Worm (Caenorhabditis elegans) whole organism, late embryonic: ENCODE results near the gene str-177.
A peak's percentile ranks its signal among the peaks of the same experiment; 100 is the strongest.

Source experiments
- C08G9.2 ChIP-seq: sonication (generic microtip); optimal IDR thresholded peaks from 2 replicates; lab custom pipeline; 2016; ENCODE audit warnings: mild to moderate bottlenecking, missing genetic modification characterization, moderate library complexity, missing compliant biosample characterization
- C38D4.7 ChIP-seq: fragments of 200-800 bp; sonication (Bioruptor generic); optimal IDR thresholded peaks from 2 replicates; lab custom pipeline; 2018; ENCODE audit warnings: mild to moderate bottlenecking, missing genetic modification characterization, moderate library complexity, missing compliant biosample characterization
- F13H6.1 ChIP-seq: sonication (generic microtip); optimal IDR thresholded peaks from 2 replicates; lab custom pipeline; 2016; ENCODE audit warnings: missing genetic modification characterization, missing compliant biosample characterization
- K09A11.1 ChIP-seq: sonication (generic microtip); optimal IDR thresholded peaks from 2 replicates; lab custom pipeline; 2017; ENCODE audit warnings: antibody characterized with exemption, mild to moderate bottlenecking, missing genetic modification characterization, missing compliant biosample characterization; ENCODE audit not compliant: insufficient read depth
- T23F11.4 ChIP-seq: fragments of 200-800 bp; sonication (Bioruptor generic); optimal IDR thresholded peaks from 2 replicates; lab custom pipeline; 2018; ENCODE audit warnings: mild to moderate bottlenecking, missing genetic modification characterization, missing compliant biosample characterization
- Y22D7AL.16 ChIP-seq: sonication (generic microtip); optimal IDR thresholded peaks from 2 replicates; lab custom pipeline; 2016; ENCODE audit warnings: missing genetic modification characterization, missing compliant biosample characterization
- ceh-14 ChIP-seq: sonication (generic microtip); optimal IDR thresholded peaks from 2 replicates; lab custom pipeline; 2016; ENCODE audit warnings: missing genotype, missing genetic modification characterization, missing compliant biosample characterization
- ceh-18 ChIP-seq: sonication (generic microtip); optimal IDR thresholded peaks from 2 replicates; lab custom pipeline; 2016; ENCODE audit warnings: missing genetic modification characterization, missing compliant biosample characterization
- ceh-2 ChIP-seq: sonication (generic microtip); optimal IDR thresholded peaks from 2 replicates; lab custom pipeline; 2016; ENCODE audit warnings: missing genotype, missing genetic modification characterization, missing compliant biosample characterization
- ceh-22 ChIP-seq: sonication (generic microtip); optimal IDR thresholded peaks from 2 replicates; lab custom pipeline; 2017; ENCODE audit warnings: missing biosample characterization, missing genetic modification characterization
- ceh-30 ChIP-seq: fragments of 150-350 bp; optimal IDR thresholded peaks from 2 replicates; lab custom pipeline; 2014; ENCODE audit warnings: missing biosample characterization, missing genetic modification characterization
- ceh-34 ChIP-seq: sonication (generic microtip); optimal IDR thresholded peaks from 2 replicates; lab custom pipeline; 2016; ENCODE audit warnings: mild to moderate bottlenecking, missing genetic modification characterization, missing compliant biosample characterization
- ceh-45 ChIP-seq: fragments of 200-800 bp; sonication (Bioruptor generic); IDR thresholded peaks from 2 replicates; pipeline ENCODE4 v1.3.6; 2022; ENCODE audit warnings: missing genetic modification reagents, missing genetic modification characterization, missing compliant biosample characterization
- ceh-48 ChIP-seq: sonication (generic microtip); optimal IDR thresholded peaks from 2 replicates; lab custom pipeline; 2016; ENCODE audit warnings: missing genetic modification characterization, inconsistent platforms, missing compliant biosample characterization
- che-1 ChIP-seq: sonication (generic microtip); optimal IDR thresholded peaks from 2 replicates; lab custom pipeline; 2016; ENCODE audit warnings: mild to moderate bottlenecking, missing genetic modification characterization, missing compliant biosample characterization
- dve-1 ChIP-seq: sonication (generic microtip); optimal IDR thresholded peaks from 2 replicates; lab custom pipeline; 2017; ENCODE audit warnings: antibody characterized with exemption, mild to moderate bottlenecking, missing genetic modification characterization, missing compliant biosample characterization
- elt-2 ChIP-seq: sonication (generic microtip); optimal IDR thresholded peaks from 2 replicates; lab custom pipeline; 2016; ENCODE audit warnings: missing genetic modification reagents, missing genetic modification characterization, missing compliant biosample characterization
- fax-1 ChIP-seq: sonication (generic microtip); optimal IDR thresholded peaks from 2 replicates; lab custom pipeline; 2016; ENCODE audit warnings: missing genotype, missing genetic modification characterization, missing compliant biosample characterization
- fkh-6 ChIP-seq: sonication (generic microtip); optimal IDR thresholded peaks from 2 replicates; lab custom pipeline; 2016; ENCODE audit warnings: missing genetic modification characterization, missing compliant biosample characterization
- gmeb-2 ChIP-seq: sonication (generic microtip); optimal IDR thresholded peaks from 2 replicates; lab custom pipeline; 2016; ENCODE audit warnings: missing genetic modification characterization, inconsistent platforms, missing compliant biosample characterization
- hlh-13 ChIP-seq: fragments of 200-800 bp; sonication (Bioruptor generic); optimal IDR thresholded peaks from 2 replicates; lab custom pipeline; 2018; ENCODE audit warnings: mild to moderate bottlenecking, missing genetic modification characterization, missing compliant biosample characterization
- hlh-15 ChIP-seq: sonication (generic microtip); optimal IDR thresholded peaks from 2 replicates; lab custom pipeline; 2016; ENCODE audit warnings: missing genetic modification characterization, missing compliant biosample characterization
- hlh-6 ChIP-seq: sonication (generic microtip); optimal IDR thresholded peaks from 2 replicates; lab custom pipeline; 2016; ENCODE audit warnings: missing genotype, missing genetic modification characterization, missing compliant biosample characterization
- hlh-8 ChIP-seq: sonication (generic microtip); optimal IDR thresholded peaks from 2 replicates; lab custom pipeline; 2016; ENCODE audit warnings: missing genotype, missing genetic modification characterization, missing compliant biosample characterization
- lin-11 ChIP-seq: fragments of 200-800 bp; sonication (Bioruptor generic); optimal IDR thresholded peaks from 2 replicates; lab custom pipeline; 2018; ENCODE audit warnings: mild to moderate bottlenecking, missing genetic modification characterization, missing compliant biosample characterization
- madf-2 ChIP-seq: sonication (generic microtip); optimal IDR thresholded peaks from 2 replicates; lab custom pipeline; 2017; ENCODE audit warnings: missing genetic modification characterization, missing compliant biosample characterization
- nfya-1 ChIP-seq: sonication (generic microtip); optimal IDR thresholded peaks from 2 replicates; lab custom pipeline; 2017; ENCODE audit warnings: missing genetic modification characterization, mild to moderate bottlenecking, missing compliant biosample characterization, antibody characterized with exemption, moderate library complexity
- nhr-11 ChIP-seq: fragments of 150-350 bp; optimal IDR thresholded peaks from 2 replicates; lab custom pipeline; 2014; ENCODE audit warnings: missing biosample characterization, missing genetic modification characterization
- npax-4 ChIP-seq: sonication (generic microtip); optimal IDR thresholded peaks from 2 replicates; lab custom pipeline; 2016; ENCODE audit warnings: missing genetic modification characterization, missing compliant biosample characterization
- odd-2 ChIP-seq: sonication (generic microtip); optimal IDR thresholded peaks from 2 replicates; lab custom pipeline; 2017; ENCODE audit warnings: antibody characterized with exemption, mild to moderate bottlenecking, missing genetic modification characterization, missing compliant biosample characterization
- pax-1 ChIP-seq: fragments of 150-350 bp; optimal IDR thresholded peaks from 2 replicates; lab custom pipeline; 2014; ENCODE audit warnings: missing biosample characterization, missing genetic modification characterization
- pha-2 ChIP-seq: sonication (generic microtip); optimal IDR thresholded peaks from 2 replicates; lab custom pipeline; 2017; ENCODE audit warnings: mild to moderate bottlenecking, missing genetic modification characterization, missing compliant biosample characterization
- pha-4 ChIP-seq: fragments of 150-350 bp; optimal IDR thresholded peaks from 2 replicates; lab custom pipeline; 2018; ENCODE audit warnings: missing biosample characterization, missing genetic modification reagents, missing genetic modification characterization
- pqm-1 ChIP-seq: sonication (generic microtip); optimal IDR thresholded peaks from 2 replicates; lab custom pipeline; 2016; ENCODE audit warnings: missing genetic modification characterization, missing compliant biosample characterization
- ref-2 ChIP-seq: sonication (generic microtip); optimal IDR thresholded peaks from 2 replicates; lab custom pipeline; 2016; ENCODE audit warnings: missing genetic modification characterization, missing compliant biosample characterization
- sdc-2 ChIP-seq: sonication (generic microtip); optimal IDR thresholded peaks from 2 replicates; lab custom pipeline; 2016; ENCODE audit warnings: missing genotype, missing genetic modification characterization, missing compliant biosample characterization
- syd-9 ChIP-seq: sonication (generic microtip); optimal IDR thresholded peaks from 2 replicates; lab custom pipeline; 2016; ENCODE audit warnings: mild to moderate bottlenecking, missing genetic modification characterization, moderate library complexity, missing compliant biosample characterization
- tbx-2 ChIP-seq: sonication (generic microtip); optimal IDR thresholded peaks from 2 replicates; lab custom pipeline; 2016; ENCODE audit warnings: missing genetic modification characterization, missing compliant biosample characterization
- tbx-7 ChIP-seq: sonication (generic microtip); optimal IDR thresholded peaks from 2 replicates; lab custom pipeline; 2016; ENCODE audit warnings: missing genotype, missing genetic modification characterization, missing compliant biosample characterization
- ttx-3 ChIP-seq: sonication (generic microtip); optimal IDR thresholded peaks from 2 replicates; lab custom pipeline; 2016; ENCODE audit warnings: missing genetic modification reagents, missing genetic modification characterization, missing compliant biosample characterization
- unc-42 ChIP-seq: sonication (generic microtip); optimal IDR thresholded peaks from 2 replicates; lab custom pipeline; 2016; ENCODE audit warnings: missing genotype, missing genetic modification characterization, missing compliant biosample characterization
- zip-5 ChIP-seq: sonication (generic microtip); optimal IDR thresholded peaks from 2 replicates; lab custom pipeline; 2016; ENCODE audit warnings: missing genetic modification characterization, missing compliant biosample characterization
- ztf-16 ChIP-seq: sonication (generic microtip); optimal IDR thresholded peaks from 2 replicates; lab custom pipeline; 2017; ENCODE audit warnings: missing genetic modification characterization, missing compliant biosample characterization

str-177 gene

DNA sequence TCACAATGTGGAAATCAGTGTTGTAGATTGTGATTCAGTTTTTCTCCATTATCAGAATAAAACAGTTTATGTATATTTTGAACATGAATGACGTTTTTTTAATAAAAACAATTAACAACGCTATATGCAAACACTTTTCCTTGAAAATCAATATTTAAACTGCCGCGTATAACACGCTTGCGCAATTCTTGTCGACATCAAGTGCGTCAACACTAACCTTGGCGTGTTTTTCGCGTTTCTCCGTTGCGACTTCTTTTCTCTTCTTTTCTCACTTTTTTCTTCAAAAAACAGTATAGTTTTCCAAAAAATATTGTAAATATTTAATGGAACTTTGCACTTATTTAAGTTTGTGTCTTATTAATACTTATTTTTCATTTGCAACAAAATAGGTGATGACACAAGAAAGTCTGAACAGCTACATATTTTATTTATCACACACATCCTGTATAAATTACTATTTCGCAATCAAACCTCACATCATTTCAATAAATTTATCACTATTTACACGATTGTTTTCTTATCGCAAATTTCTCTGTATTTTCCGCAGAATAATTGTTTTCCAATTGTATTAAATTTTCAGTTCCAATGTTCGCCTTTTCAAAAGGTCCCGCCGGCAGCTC, 23.5 kb downstream of the str-177 start, which contains the start of gene spas-1 (continued):
- TF ChIP-seq hlh-8 (tag; lab: Kevin White, UChicago) (no peak), ref-2 (no peak), unc-42 (no peak), F13H6.1 (tag; lab: Kevin White, UChicago) (peak; percentile 22), tbx-2 (tag; lab: Kevin White, UChicago) (peak; percentile 75), ceh-45 (GFP tag; lab: Robert Waterston, UW) (no peak), zip-5 (tag; lab: Kevin White, UChicago) (peak; percentile 7), pax-1 (no peak), Y22D7AL.16 (tag; lab: Kevin White, UChicago) (no peak), nhr-11 (tag; lab: Kevin White, UChicago) (no peak), ztf-16 (no peak), sdc-2 (tag; lab: Kevin White, UChicago) (peak; percentile 41), pha-4 (tag; lab: Kevin White, UChicago) (no peak), ceh-34 (tag; lab: Kevin White, UChicago) (peak; percentile 82), ceh-22 (tag; lab: Kevin White, UChicago) (no peak), ttx-3 (no peak), ceh-14 (tag; lab: Kevin White, UChicago) (peak; percentile 55), lin-11 (tag; lab: Kevin White, UChicago) (no peak), odd-2 (tag; lab: Kevin White, UChicago) (no peak), C08G9.2 (tag; lab: Kevin White, UChicago) (peak; percentile 3), ceh-48 (tag; lab: Kevin White, UChicago) (peak; percentile 96), ceh-30 (peak; percentile 39), madf-2 (tag; lab: Kevin White, UChicago) (peak; percentile 8), dve-1 (peak; percentile 51), fkh-6 (tag; lab: Kevin White, UChicago) (peak; percentile 42), hlh-6 (tag; lab: Kevin White, UChicago) (no peak), gmeb-2 (tag; lab: Kevin White, UChicago) (peak; percentile 35), ceh-2 (tag; lab: Kevin White, UChicago) (peak; percentile 34), pha-2 (tag; lab: Kevin White, UChicago) (no peak)

DNA sequence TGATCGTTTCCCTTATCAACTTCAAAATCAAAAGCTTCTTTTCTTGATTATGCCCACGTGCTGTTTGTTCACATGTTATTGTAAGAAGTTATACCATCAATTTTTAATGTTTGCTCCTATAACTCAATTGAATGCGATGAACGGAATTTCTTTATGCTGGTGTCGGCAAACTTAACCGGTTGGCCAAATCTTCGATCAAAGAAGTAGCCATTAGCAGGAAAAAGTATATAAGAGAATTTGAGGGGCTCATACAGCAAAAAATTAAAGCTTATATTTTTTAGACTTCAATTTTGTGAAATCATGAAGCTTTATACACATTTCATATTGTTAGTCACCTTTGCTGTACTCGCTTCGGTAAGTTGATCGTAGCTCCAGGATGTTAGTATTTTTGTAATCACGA, 25.0 kb downstream of the str-177 start, which contains the start of gene pqn-16:
pqn-16 (plus strand) TSS at position 301 of the 400 bp plus-strand sequence.
- no peak for TF ChIP-seq hlh-6 (tag; lab: Kevin White, UChicago)
- no peak for TF ChIP-seq hlh-8 (tag; lab: Kevin White, UChicago)
- TF ChIP-seq unc-42: no peak
- no peak for TF ChIP-seq nfya-1 (tag; lab: Kevin White, UChicago)
- no peak for TF ChIP-seq gmeb-2 (tag; lab: Kevin White, UChicago)
- TF ChIP-seq, all 69 proteins: peak for 0

DNA sequence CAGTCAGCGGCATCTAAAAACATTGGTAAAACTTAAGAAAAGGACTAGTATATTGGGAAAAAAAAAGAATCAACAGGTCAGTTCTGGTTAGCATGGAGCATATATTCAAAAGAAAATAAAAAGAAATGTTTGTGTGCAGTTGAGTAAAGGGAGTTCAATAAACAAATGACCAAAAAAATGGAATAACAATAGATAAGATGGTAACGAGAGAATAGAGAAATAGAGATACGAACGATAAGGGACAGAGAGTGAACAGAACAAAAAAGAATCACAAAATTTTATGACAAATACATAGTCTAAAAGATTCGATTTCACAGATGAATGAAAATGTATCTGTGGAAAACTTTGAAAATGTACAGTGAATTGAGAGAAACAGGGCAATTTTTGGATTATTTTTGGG, 25.8 kb downstream of the str-177 start, which contains the start of gene gad-3:
gad-3 (minus strand) TSS at position 17 of the 400 bp plus-strand sequence.
- TF ChIP-seq C08G9.2 (tag; lab: Kevin White, UChicago): no peak
- TF ChIP-seq elt-2: no peak

DNA sequence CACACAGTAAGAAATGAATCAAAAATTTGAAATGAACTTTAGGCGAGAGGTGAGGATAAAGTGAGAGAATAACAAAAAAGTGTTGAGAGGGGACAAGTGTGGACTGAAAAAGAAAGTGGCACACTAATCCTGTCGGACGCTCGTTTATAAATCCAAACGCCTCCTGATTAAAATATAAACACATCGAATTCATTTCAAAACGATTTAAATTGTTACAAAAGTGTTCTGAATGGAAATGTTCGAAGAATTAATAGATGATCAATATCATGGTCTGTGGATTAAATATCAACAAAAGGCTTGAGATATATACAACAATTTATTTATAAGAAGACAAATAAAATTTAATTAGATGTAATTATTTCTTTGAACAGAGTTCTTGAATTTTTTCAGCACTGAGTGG, 30.7 kb downstream of the str-177 start, which contains the start of gene B0222.11:
B0222.11 (minus strand) TSS at position 101 of the 400 bp plus-strand sequence.
- no peak for TF ChIP-seq fkh-6 (tag; lab: Kevin White, UChicago)
- no peak for TF ChIP-seq ztf-16
- no peak for TF ChIP-seq fax-1 (tag; lab: Kevin White, UChicago)
- TF ChIP-seq pax-1: no peak
- no peak for TF ChIP-seq madf-2 (tag; lab: Kevin White, UChicago)
- TF ChIP-seq ceh-48 (tag; lab: Kevin White, UChicago): no peak
- no peak for TF ChIP-seq ceh-30
- no peak for TF ChIP-seq ceh-18 (tag; lab: Kevin White, UChicago)

DNA sequence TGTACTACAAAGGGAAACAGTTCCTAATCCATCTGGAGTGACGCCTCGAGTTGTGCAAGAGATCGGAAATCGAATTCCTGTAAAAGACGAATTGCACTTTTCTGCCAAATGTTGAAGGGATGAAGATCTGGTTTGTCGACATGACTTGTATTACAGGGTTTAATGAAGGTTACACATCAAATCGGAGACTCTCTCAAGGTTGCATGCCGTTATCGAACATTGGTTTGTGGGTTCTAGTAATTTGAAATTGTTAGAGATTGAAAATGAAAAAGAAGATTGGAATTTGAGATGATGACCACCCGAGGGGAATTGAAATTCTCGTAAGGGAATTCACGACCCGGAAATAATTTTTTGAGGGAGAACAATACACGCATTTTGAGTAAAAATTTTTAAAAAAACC, 32.5 kb downstream of the str-177 start:
- TF ChIP-seq npax-4 (tag; lab: Kevin White, UChicago): no peak
- no peak for TF ChIP-seq syd-9 (tag; lab: Kevin White, UChicago)
- no peak for TF ChIP-seq T23F11.4
- TF ChIP-seq tbx-7 (tag; lab: Kevin White, UChicago): no peak
- no peak for TF ChIP-seq ceh-45 (GFP tag; lab: Robert Waterston, UW)
- no peak for TF ChIP-seq C38D4.7
- TF ChIP-seq hlh-13 (GFP tag; lab: Kevin White, UChicago): no peak
- no peak for TF ChIP-seq pqm-1 (tag; lab: Kevin White, UChicago)
- TF ChIP-seq che-1: no peak
- no peak for TF ChIP-seq gmeb-2 (tag; lab: Kevin White, UChicago)
- no peak for TF ChIP-seq K09A11.1 (tag; lab: Kevin White, UChicago)
- TF ChIP-seq F13H6.1 (tag; lab: Kevin White, UChicago): no peak
- no peak for TF ChIP-seq hlh-15 (tag; lab: Kevin White, UChicago)
- no peak for TF ChIP-seq odd-2 (tag; lab: Kevin White, UChicago)
- TF ChIP-seq sdc-2 (tag; lab: Kevin White, UChicago): no peak
